Worm (Caenorhabditis elegans) whole organism, mixed stage, embryonic: Measurements from ENCODE around the gene ZK1127.4.
"Not testable (repeated sequence)": the region's sequence is repeated elsewhere in the genome, so short reads cannot be mapped to it uniquely, and the experiment has no call there.

Experiments used
- M03D4.4 ChIP-seq: sonication (generic microtip); optimal IDR thresholded peaks from 2 replicates; lab custom pipeline; 2017; ENCODE audit warnings: mild to moderate bottlenecking, missing genetic modification characterization, missing compliant biosample characterization
- bed-3 ChIP-seq: fragments of 200-800 bp; sonication (Bioruptor generic); optimal IDR thresholded peaks from 3 replicates; lab custom pipeline; 2018; ENCODE audit warnings: mild to moderate bottlenecking, missing genetic modification characterization, moderate library complexity, missing compliant biosample characterization
- blmp-1 ChIP-seq: fragments of 150-350 bp; optimal IDR thresholded peaks from 2 replicates; lab custom pipeline; 2014; ENCODE audit warnings: missing biosample characterization, missing genetic modification characterization
- ceh-39 ChIP-seq: fragments of 150-350 bp; optimal IDR thresholded peaks from 2 replicates; lab custom pipeline; 2014; ENCODE audit warnings: missing biosample characterization, missing genetic modification characterization
- ceh-43 ChIP-seq: fragments of 200-800 bp; sonication (Bioruptor generic); optimal IDR thresholded peaks from 2 replicates; lab custom pipeline; 2018; ENCODE audit warnings: mild to moderate bottlenecking, missing genetic modification characterization, moderate library complexity, missing compliant biosample characterization
- ceh-83 ChIP-seq: fragments of 200-800 bp; sonication (Bioruptor generic); optimal IDR thresholded peaks from 2 replicates; lab custom pipeline; 2018; ENCODE audit warnings: mild to moderate bottlenecking, missing genetic modification characterization, missing compliant biosample characterization
- ces-1 ChIP-seq: fragments of 150-350 bp; optimal IDR thresholded peaks from 2 replicates; lab custom pipeline; 2014; ENCODE audit warnings: missing biosample characterization, missing genetic modification reagents, missing genetic modification characterization
- cnd-1 ChIP-seq: fragments of 200-800 bp; sonication (Bioruptor generic); optimal IDR thresholded peaks from 2 replicates; lab custom pipeline; 2018; ENCODE audit warnings: mild to moderate bottlenecking, missing genetic modification characterization, missing compliant biosample characterization
- elt-1 ChIP-seq: sonication (generic microtip); optimal IDR thresholded peaks from 2 replicates; lab custom pipeline; 2017; ENCODE audit warnings: missing genetic modification characterization, mild to moderate bottlenecking, missing compliant biosample characterization, antibody characterized with exemption, moderate library complexity, borderline replicate concordance; ENCODE audit not compliant: insufficient read depth
- elt-3 ChIP-seq: fragments of 150-350 bp; optimal IDR thresholded peaks from 2 replicates; lab custom pipeline; 2014; ENCODE audit warnings: missing biosample characterization, missing genetic modification characterization
- flh-1 ChIP-seq: fragments of 200-800 bp; sonication (Bioruptor generic); optimal IDR thresholded peaks from 2 replicates; lab custom pipeline; 2018; ENCODE audit warnings: mild to moderate bottlenecking, missing genetic modification characterization, moderate library complexity, missing compliant biosample characterization
- ham-2 ChIP-seq: fragments of 200-800 bp; sonication (Bioruptor generic); optimal IDR thresholded peaks from 2 replicates; lab custom pipeline; 2018; ENCODE audit warnings: mild to moderate bottlenecking, missing genetic modification characterization, missing compliant biosample characterization
- lin-13 ChIP-seq: fragments of 150-350 bp; optimal IDR thresholded peaks from 2 replicates; lab custom pipeline; 2014; ENCODE audit warnings: missing biosample characterization, missing genetic modification characterization
- lin-32 ChIP-seq: fragments of 200-800 bp; sonication (Bioruptor generic); optimal IDR thresholded peaks from 2 replicates; lab custom pipeline; 2018; ENCODE audit warnings: mild to moderate bottlenecking, missing genetic modification characterization, missing compliant biosample characterization
- mep-1 ChIP-seq: fragments of 150-350 bp; optimal IDR thresholded peaks from 2 replicates; lab custom pipeline; 2017; ENCODE audit warnings: missing biosample characterization, missing genetic modification reagents, missing genetic modification characterization, inconsistent platforms
- mls-2 ChIP-seq: sonication (generic microtip); optimal IDR thresholded peaks from 2 replicates; lab custom pipeline; 2016; ENCODE audit warnings: mild to moderate bottlenecking, missing genetic modification characterization, moderate library complexity, missing compliant biosample characterization
- nhr-12 ChIP-seq: fragments of 150-350 bp; optimal IDR thresholded peaks from 2 replicates; lab custom pipeline; 2014; ENCODE audit warnings: missing biosample characterization, missing genetic modification characterization
- nhr-2 ChIP-seq: fragments of 150-350 bp; optimal IDR thresholded peaks from 2 replicates; lab custom pipeline; 2014; ENCODE audit warnings: missing biosample characterization, missing genetic modification characterization
- nhr-237 ChIP-seq: fragments of 150-350 bp; optimal IDR thresholded peaks from 2 replicates; lab custom pipeline; 2014; ENCODE audit warnings: missing biosample characterization, missing genetic modification characterization
- nhr-28 ChIP-seq: fragments of 150-350 bp; optimal IDR thresholded peaks from 2 replicates; lab custom pipeline; 2014; ENCODE audit warnings: missing biosample characterization, missing genetic modification characterization
- nhr-76 ChIP-seq: sonication (generic microtip); optimal IDR thresholded peaks from 2 replicates; lab custom pipeline; 2017; ENCODE audit warnings: missing biosample characterization, missing genetic modification characterization
- pha-4 ChIP-seq: fragments of 150-350 bp; optimal IDR thresholded peaks from 2 replicates; lab custom pipeline; 2018; ENCODE audit warnings: missing biosample characterization, missing genetic modification reagents, missing genetic modification characterization
- sem-2 ChIP-seq: fragments of 200-800 bp; sonication (Bioruptor generic); optimal IDR thresholded peaks from 2 replicates; lab custom pipeline; 2018; ENCODE audit warnings: mild to moderate bottlenecking, missing genetic modification characterization, missing compliant biosample characterization
- snpc-4 ChIP-seq: fragments of 150-350 bp; optimal IDR thresholded peaks from 2 replicates; lab custom pipeline; 2014; ENCODE audit warnings: missing biosample characterization, missing genetic modification characterization
- tbx-8 ChIP-seq: fragments of 200-800 bp; sonication (Bioruptor generic); optimal IDR thresholded peaks from 2 replicates; lab custom pipeline; 2018; ENCODE audit warnings: mild to moderate bottlenecking, missing genetic modification characterization, moderate library complexity, missing compliant biosample characterization
- unc-120 ChIP-seq: sonication (generic microtip); optimal IDR thresholded peaks from 2 replicates; lab custom pipeline; 2017; ENCODE audit warnings: missing genetic modification characterization, missing compliant biosample characterization; ENCODE audit not compliant: poor library complexity, severe bottlenecking
- unc-39 ChIP-seq: fragments of 150-350 bp; optimal IDR thresholded peaks from 2 replicates; lab custom pipeline; 2014; ENCODE audit warnings: missing biosample characterization, missing genetic modification characterization
- unc-62 ChIP-seq: fragments of 150-350 bp; optimal IDR thresholded peaks from 2 replicates; lab custom pipeline; 2014; ENCODE audit warnings: missing biosample characterization, missing genetic modification reagents, missing genetic modification characterization
- zip-8 ChIP-seq: fragments of 150-350 bp; optimal IDR thresholded peaks from 2 replicates; lab custom pipeline; 2014; ENCODE audit warnings: missing biosample characterization, missing genetic modification characterization
- ztf-11 ChIP-seq: fragments of 150-350 bp; optimal IDR thresholded peaks from 2 replicates; lab custom pipeline; 2014; ENCODE audit warnings: missing biosample characterization, missing genetic modification characterization

ZK1127.4 gene

DNA sequence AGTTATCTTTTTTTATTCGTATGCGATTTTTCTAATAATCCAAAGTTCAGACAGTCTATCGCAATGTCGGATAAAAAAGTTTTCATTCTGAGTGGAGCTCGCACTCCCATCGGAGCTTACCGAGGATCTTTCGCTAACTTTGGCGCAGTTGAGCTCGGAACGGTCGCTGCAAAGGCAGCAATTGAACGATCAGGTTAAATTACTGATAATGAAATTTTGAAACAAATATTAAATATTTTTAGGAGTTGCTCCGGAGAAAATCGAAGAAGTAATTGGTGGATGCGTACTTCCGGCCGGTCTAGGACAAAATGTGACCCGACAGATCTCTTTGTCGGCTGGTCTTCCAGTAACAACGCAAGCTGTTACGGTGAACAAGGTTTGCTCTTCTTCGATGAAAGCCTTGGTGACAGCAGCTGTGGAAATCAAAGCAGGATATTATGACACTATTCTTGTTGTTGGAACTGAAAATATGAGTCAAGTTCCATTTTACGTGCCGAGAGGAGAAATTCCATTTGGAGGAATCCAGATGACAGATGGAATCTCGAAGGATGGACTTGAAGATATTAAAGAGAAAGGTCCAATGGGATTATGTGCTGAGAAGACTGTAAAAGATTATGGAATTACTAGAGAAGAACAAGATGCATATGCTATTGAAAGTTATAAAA lies 21.9 kb downstream of the ZK1127.4 start, which contains the start of gene T02G5.7:
Gene T02G5.7, plus strand, starts transcription at position 51 of the 665 bp plus-strand sequence.
- no peak for TF ChIP-seq mls-2 (tag; lab: Kevin White, UChicago)
- no peak for TF ChIP-seq nhr-76 (tag; lab: Kevin White, UChicago)
- no peak for TF ChIP-seq M03D4.4 (tag; lab: Kevin White, UChicago)
- TF ChIP-seq flh-1 (GFP tag; lab: Kevin White, UChicago), result no peak
- TF ChIP-seq, all 35 proteins: peak for 0

ce11 chrII:7084021-7084420 lies 30.3 kb downstream of the ZK1127.4 start, which contains the start of the genes T02G5.14 and T02G5.15:
T02G5.14 (plus strand) TSS chrII:7084321.
T02G5.15 (plus strand) TSS chrII:7084321.
- TF ChIP-seq ztf-11 (tag; lab: Kevin White, UChicago); ham-2; nhr-28 (tag; lab: Kevin White, UChicago): not testable (repeated sequence)

- TF ChIP-seq ces-1 (GFP tag; lab: Kevin White, UChicago), result peak; percentile 9
- no peak for TF ChIP-seq unc-120
- no peak for TF ChIP-seq M03D4.4 (tag; lab: Kevin White, UChicago)
Measured at ce11 chrII:7090085-7090484, 36.3 kb downstream of the ZK1127.4 start.

DNA sequence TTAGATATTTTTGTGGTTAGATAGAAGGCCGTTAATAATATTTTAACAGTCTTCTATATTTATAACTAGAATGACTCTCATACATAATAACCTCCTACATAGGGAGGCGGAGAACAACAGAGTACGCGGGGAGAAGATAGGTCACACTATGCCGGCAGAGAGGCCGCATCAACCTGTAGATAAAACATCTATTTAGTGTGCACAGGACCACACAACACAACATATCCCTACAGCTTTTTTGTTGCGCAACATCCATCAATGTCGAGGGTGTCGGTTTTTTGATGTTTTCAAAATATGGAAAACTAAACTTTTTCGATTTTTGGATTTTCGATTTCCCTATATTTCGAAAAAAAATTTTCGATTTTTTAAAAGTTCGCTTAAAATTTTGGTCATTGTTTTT lies 37.1 kb downstream of the ZK1127.4 start:
- peak; percentile 21 for TF ChIP-seq cnd-1 (tag; lab: Kevin White, UChicago)
- peak; percentile 78 for TF ChIP-seq nhr-2 (tag; lab: Kevin White, UChicago)
- TF ChIP-seq mls-2 (tag; lab: Kevin White, UChicago), result no peak
- peak; percentile 93 for TF ChIP-seq zip-8

ce11 chrII:7093339-7093821 lies 39.6 kb downstream of the ZK1127.4 start, which contains the start of gene T02G5.3:
T02G5.3 (plus strand) TSS chrII:7093389.
- TF ChIP-seq nhr-28 (tag; lab: Kevin White, UChicago) (no peak), snpc-4 (tag; lab: Kevin White, UChicago) (no peak), unc-62 (GFP tag; lab: Kevin White, UChicago) (no peak), M03D4.4 (tag; lab: Kevin White, UChicago) (no peak)

DNA sequence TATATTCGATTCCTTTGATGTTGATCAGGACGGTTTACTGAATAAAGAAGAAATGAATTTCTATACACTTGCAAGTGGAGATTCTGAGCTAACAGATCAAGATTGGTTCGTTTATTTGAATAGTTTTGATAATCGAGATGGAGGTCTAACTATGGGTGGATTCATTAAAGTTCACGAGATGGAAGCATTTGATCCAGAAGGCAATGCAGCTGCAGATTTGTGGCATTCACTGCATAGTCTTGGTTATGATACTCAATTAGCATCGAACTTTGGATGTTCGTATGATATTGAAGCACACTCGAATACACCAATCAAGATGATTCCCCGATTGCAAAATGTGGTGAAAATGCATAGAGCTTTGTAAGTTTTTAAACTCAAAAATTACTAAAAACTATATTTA lies 42.2 kb downstream of the ZK1127.4 start:
- TF ChIP-seq ham-2 (no peak), lin-13 (tag; lab: Kevin White, UChicago) (no peak), snpc-4 (tag; lab: Kevin White, UChicago) (no peak), lin-32 (no peak), M03D4.4 (tag; lab: Kevin White, UChicago) (no peak), nhr-2 (tag; lab: Kevin White, UChicago) (no peak), ceh-43 (GFP tag; lab: Kevin White, UChicago) (no peak), ztf-11 (tag; lab: Kevin White, UChicago) (no peak), unc-39 (tag; lab: Kevin White, UChicago) (no peak), ceh-39 (tag; lab: Kevin White, UChicago) (no peak), tbx-8 (no peak), nhr-12 (tag; lab: Kevin White, UChicago) (no peak), bed-3 (GFP tag; lab: Kevin White, UChicago) (no peak), sem-2 (no peak), nhr-237 (tag; lab: Kevin White, UChicago) (no peak), nhr-28 (tag; lab: Kevin White, UChicago) (no peak), cnd-1 (tag; lab: Kevin White, UChicago) (no peak), ces-1 (GFP tag; lab: Kevin White, UChicago) (no peak), elt-3 (tag; lab: Kevin White, UChicago) (no peak), pha-4 (tag; lab: Kevin White, UChicago) (no peak)

- TF ChIP-seq ceh-83 (GFP tag; lab: Kevin White, UChicago) (no peak), lin-32 (no peak), mep-1 (tag; lab: Kevin White, UChicago) (no peak), ztf-11 (tag; lab: Kevin White, UChicago) (no peak), ham-2 (no peak), nhr-12 (tag; lab: Kevin White, UChicago) (no peak), blmp-1 (tag; lab: Kevin White, UChicago) (no peak), bed-3 (GFP tag; lab: Kevin White, UChicago) (no peak), nhr-28 (tag; lab: Kevin White, UChicago) (no peak), elt-1 (no peak), nhr-76 (tag; lab: Kevin White, UChicago) (no peak)
Measured at ce11 chrII:7098578-7098977, 44.8 kb downstream of the ZK1127.4 start, which contains the start of gene mct-5. mct-5 (minus strand) TSS chrII:7098593.
